Worm (Caenorhabditis elegans): Measurements from ENCODE around the gene F25E5.5.

Gene F25E5.5

DNA sequence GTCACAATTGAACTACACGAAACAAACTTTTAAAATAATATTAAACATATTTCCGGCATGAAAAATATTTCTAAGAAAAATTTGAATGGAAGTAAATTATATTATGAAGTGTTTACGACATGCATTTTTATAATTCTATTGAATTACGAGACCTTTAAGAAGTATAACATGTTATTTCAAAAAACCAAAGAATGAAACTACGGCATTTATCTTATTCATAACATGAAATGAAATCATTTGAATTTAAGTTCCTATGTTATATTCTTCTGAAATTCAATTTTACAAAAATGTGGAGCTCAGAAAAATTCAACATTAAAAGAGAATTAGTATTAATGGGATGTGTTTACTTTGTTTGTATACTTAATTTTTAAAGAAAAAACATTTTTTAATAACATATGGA is 16.0 kb upstream of the F25E5.5 start, which contains the start of gene srw-71:
srw-71 (minus strand) TSS at position 101 of the 400 bp plus-strand sequence.
- TF ChIP-seq nhr-129 (tag; optimal IDR thresholded peaks at IDR 0.05) (no peak), unc-62 (GFP tag; optimal IDR thresholded peaks at IDR 0.05) (no peak), C34F6.9 (tag; optimal IDR thresholded peaks at IDR 0.05) (no peak), dmd-4 (tag; optimal IDR thresholded peaks at IDR 0.05) (no peak), elt-3 (tag; optimal IDR thresholded peaks at IDR 0.05) (no peak), fos-1 (tag; optimal IDR thresholded peaks at IDR 0.05) (no peak), nhr-11 (tag; optimal IDR thresholded peaks at IDR 0.05) (no peak), ZK546.5 (tag; optimal IDR thresholded peaks at IDR 0.05) (no peak), lin-11 (tag; optimal IDR thresholded peaks at IDR 0.05) (no peak), gmeb-1 (tag; optimal IDR thresholded peaks at IDR 0.05) (no peak), unc-39 (tag; optimal IDR thresholded peaks at IDR 0.05) (no peak), ztf-4 (tag; optimal IDR thresholded peaks at IDR 0.05) (no peak), mab-5 (tag; optimal IDR thresholded peaks at IDR 0.05) (no peak), peb-1 (tag; optimal IDR thresholded peaks at IDR 0.05) (no peak), ztf-1 (GFP tag; conservative IDR thresholded peaks at IDR 0.05) (no peak), egl-27 (tag; optimal IDR thresholded peaks at IDR 0.05) (no peak)

DNA sequence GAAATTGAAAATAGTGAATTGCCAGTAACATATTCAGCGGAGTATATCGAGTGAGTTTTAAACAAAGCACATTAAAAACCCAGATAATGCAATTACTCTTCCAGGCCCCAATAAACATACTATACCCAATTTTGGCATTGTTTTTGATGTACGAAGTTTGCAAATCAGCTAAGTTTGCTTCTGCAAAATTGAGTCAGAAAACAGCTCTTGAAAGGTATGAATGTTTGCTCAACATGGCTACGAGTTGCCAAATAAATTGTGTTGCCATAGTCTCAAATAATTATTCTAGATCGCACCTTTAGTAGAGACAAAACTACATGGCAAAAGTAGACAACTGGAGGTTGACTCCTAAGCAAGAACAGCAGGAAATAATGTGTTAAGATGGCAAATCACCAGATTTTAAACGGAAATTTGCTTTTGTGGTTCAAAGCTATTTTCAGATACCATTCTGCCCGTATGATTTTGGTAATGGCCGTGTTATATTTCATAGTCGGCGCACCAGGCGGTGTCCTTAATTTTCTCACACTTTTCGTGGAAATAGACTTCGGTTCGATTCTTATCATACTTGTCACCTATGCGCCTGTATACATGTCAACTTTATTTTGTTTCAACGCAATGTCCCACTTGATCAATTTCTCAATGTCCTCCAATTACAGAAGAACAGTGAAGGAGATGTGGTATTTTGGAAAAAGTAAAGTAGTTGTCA is 14.5 kb upstream of the F25E5.5 start:
- TF ChIP-seq alr-1 (tag; optimal IDR thresholded peaks at IDR 0.05) (no peak), ztf-4 (tag; optimal IDR thresholded peaks at IDR 0.05) (peak; percentile 45), unc-55 (GFP tag; optimal IDR thresholded peaks at IDR 0.05) (no peak), unc-62 (GFP tag; optimal IDR thresholded peaks at IDR 0.05) (no peak), egl-27 (tag; optimal IDR thresholded peaks at IDR 0.05) (no peak), nhr-21 (tag; optimal IDR thresholded peaks at IDR 0.05) (peak; percentile 33), blmp-1 (tag; optimal IDR thresholded peaks at IDR 0.05; ENCODE audit: insufficient read depth) (no peak), ceh-16 (tag; optimal IDR thresholded peaks at IDR 0.05) (no peak), sem-4 (tag; optimal IDR thresholded peaks at IDR 0.05) (no peak), nhr-237 (tag; optimal IDR thresholded peaks at IDR 0.05) (no peak), unc-39 (tag; optimal IDR thresholded peaks at IDR 0.05) (no peak), nhr-12 (tag; optimal IDR thresholded peaks at IDR 0.05) (no peak), nhr-129 (tag; optimal IDR thresholded peaks at IDR 0.05) (peak; percentile 10), lin-13 (GFP tag; optimal IDR thresholded peaks at IDR 0.05) (no peak), lin-11 (tag; optimal IDR thresholded peaks at IDR 0.05) (no peak), ama-1 (optimal IDR thresholded peaks at IDR 0.05) (peak; percentile 82), F13H6.1 (tag; optimal IDR thresholded peaks at IDR 0.05) (no peak), lin-39 (tag; optimal IDR thresholded peaks at IDR 0.05) (no peak), gmeb-1 (tag; optimal IDR thresholded peaks at IDR 0.05) (no peak), ceh-82 (tag; optimal IDR thresholded peaks at IDR 0.05) (no peak), nhr-77 (tag; optimal IDR thresholded peaks at IDR 0.05) (no peak), zag-1 (tag; optimal IDR thresholded peaks at IDR 0.05) (no peak), C34F6.9 (tag; optimal IDR thresholded peaks at IDR 0.05) (no peak), crh-2 (tag; optimal IDR thresholded peaks at IDR 0.05) (no peak), ZK546.5 (tag; optimal IDR thresholded peaks at IDR 0.05) (no peak), mbf-1 (tag; optimal IDR thresholded peaks at IDR 0.05) (no peak), mdl-1 (tag; optimal IDR thresholded peaks at IDR 0.05) (no peak)

DNA sequence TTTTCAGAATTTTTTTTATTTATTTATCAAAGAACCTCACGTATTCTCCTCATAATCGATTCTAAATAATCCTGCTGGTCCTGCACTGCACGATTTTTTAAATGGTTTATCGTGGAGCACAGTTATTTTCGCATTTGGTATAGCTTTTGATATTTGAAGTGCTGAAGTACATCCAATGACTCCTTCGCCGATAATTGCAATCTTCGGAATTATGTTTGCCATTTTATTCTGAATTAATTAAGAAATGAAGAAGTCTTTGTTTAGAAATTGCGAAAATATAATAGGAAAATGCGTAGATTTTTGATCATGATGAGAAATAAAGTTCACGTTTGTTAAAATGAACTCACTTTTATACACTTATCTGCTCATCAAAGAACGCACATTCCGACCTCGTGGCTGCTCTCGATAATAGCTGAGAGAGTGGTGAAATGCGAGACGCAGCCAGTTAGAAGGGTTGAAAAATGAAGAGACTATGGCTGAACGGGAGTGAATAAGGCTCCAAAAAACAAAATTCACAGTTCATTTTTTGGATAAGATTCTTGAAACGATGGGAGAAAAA is 12.2 kb upstream of the F25E5.5 start:
- TF ChIP-seq crh-2 (tag; optimal IDR thresholded peaks at IDR 0.05) (peak; percentile 78), unc-55 (GFP tag; optimal IDR thresholded peaks at IDR 0.05) (no peak), ztf-4 (tag; optimal IDR thresholded peaks at IDR 0.05) (peak; percentile 6), mbf-1 (tag; optimal IDR thresholded peaks at IDR 0.05) (no peak), R02D3.7 (tag; optimal IDR thresholded peaks at IDR 0.05) (no peak), alr-1 (tag; optimal IDR thresholded peaks at IDR 0.05) (no peak), nhr-12 (tag; optimal IDR thresholded peaks at IDR 0.05) (no peak), nhr-10 (tag; optimal IDR thresholded peaks at IDR 0.05) (no peak), snpc-4 (tag; optimal IDR thresholded peaks at IDR 0.05) (no peak), gmeb-1 (tag; optimal IDR thresholded peaks at IDR 0.05) (peak; percentile 16), mdl-1 (tag; optimal IDR thresholded peaks at IDR 0.05) (peak; percentile 87 to 88), ceh-16 (tag; optimal IDR thresholded peaks at IDR 0.05) (no peak), sma-9 (GFP tag; optimal IDR thresholded peaks at IDR 0.05) (peak; percentile 95), sma-9 (tag; optimal IDR thresholded peaks at IDR 0.05) (no peak), lin-11 (tag; optimal IDR thresholded peaks at IDR 0.05) (no peak), nhr-6 (tag; optimal IDR thresholded peaks at IDR 0.05) (no peak), skn-1 (tag; optimal IDR thresholded peaks at IDR 0.05) (peak; percentile 34), sem-4 (tag; optimal IDR thresholded peaks at IDR 0.05) (peak; percentile 46), elt-1 (tag; optimal IDR thresholded peaks at IDR 0.05) (no peak), ama-1 (optimal IDR thresholded peaks at IDR 0.05) (peak; percentile 88), elt-3 (tag; optimal IDR thresholded peaks at IDR 0.05) (no peak), unc-62 (GFP tag; optimal IDR thresholded peaks at IDR 0.05) (no peak), F13H6.1 (tag; optimal IDR thresholded peaks at IDR 0.05) (peak; percentile 64), unc-39 (tag; optimal IDR thresholded peaks at IDR 0.05) (no peak), nhr-237 (tag; optimal IDR thresholded peaks at IDR 0.05) (no peak), ZK546.5 (tag; optimal IDR thresholded peaks at IDR 0.05) (no peak), dmd-4 (tag; optimal IDR thresholded peaks at IDR 0.05) (no peak), zag-1 (tag; optimal IDR thresholded peaks at IDR 0.05) (peak; percentile 37), lsy-2 (tag; optimal IDR thresholded peaks at IDR 0.05) (peak in 1 of 2 experiments; percentile 71), aly-2 (tag; optimal IDR thresholded peaks at IDR 0.05) (no peak), nhr-77 (tag; optimal IDR thresholded peaks at IDR 0.05) (no peak), C34F6.9 (tag; optimal IDR thresholded peaks at IDR 0.05) (peak; percentile 76), nhr-129 (tag; optimal IDR thresholded peaks at IDR 0.05) (peak; percentile 48), fos-1 (tag; optimal IDR thresholded peaks at IDR 0.05) (peak; percentile 49)

All from whole organism, L2 larva.